Worm (Caenorhabditis elegans) whole organism, young adult: ENCODE measurements around the gene R01H2.2.

Experiments used
- F37B4.10 ChIP-seq: fragments of 200-800 bp; sonication (Bioruptor generic); IDR thresholded peaks from 2 replicates; pipeline ENCODE4 v1.3.6; 2022; ENCODE audit warnings: missing genetic modification characterization, missing compliant biosample characterization
- ama-1 ChIP-seq, 3 experiments: fragments of 150-350 bp in 1 of 3; sonication (generic microtip) in 2 of 3; optimal IDR thresholded peaks; 2 replicates each; lab custom pipeline; 2014 to 2018; ENCODE audit warnings: missing biosample characterization in 2 of 3, missing genetic modification characterization in 2 of 3, missing genetic modification reagents in 2 of 3
- attf-5 ChIP-seq: fragments of 200-800 bp; sonication (Bioruptor generic); optimal IDR thresholded peaks from 2 replicates; lab custom pipeline; 2018; ENCODE audit warnings: mild to moderate bottlenecking, missing genetic modification characterization, missing compliant biosample characterization
- cebp-2 ChIP-seq: fragments of 200-800 bp; sonication (Bioruptor generic); IDR thresholded peaks from 2 replicates; pipeline ENCODE4 v1.3.6; 2022; ENCODE audit warnings: missing genetic modification characterization, missing compliant biosample characterization
- snpc-3.4 ChIP-seq: sonication (generic microtip); optimal IDR thresholded peaks from 2 replicates; lab custom pipeline; 2017; ENCODE audit warnings: missing genetic modification characterization, mild to moderate bottlenecking, missing compliant biosample characterization, antibody characterized with exemption, moderate library complexity, missing genotype, missing genetic modification reagents

DNA sequence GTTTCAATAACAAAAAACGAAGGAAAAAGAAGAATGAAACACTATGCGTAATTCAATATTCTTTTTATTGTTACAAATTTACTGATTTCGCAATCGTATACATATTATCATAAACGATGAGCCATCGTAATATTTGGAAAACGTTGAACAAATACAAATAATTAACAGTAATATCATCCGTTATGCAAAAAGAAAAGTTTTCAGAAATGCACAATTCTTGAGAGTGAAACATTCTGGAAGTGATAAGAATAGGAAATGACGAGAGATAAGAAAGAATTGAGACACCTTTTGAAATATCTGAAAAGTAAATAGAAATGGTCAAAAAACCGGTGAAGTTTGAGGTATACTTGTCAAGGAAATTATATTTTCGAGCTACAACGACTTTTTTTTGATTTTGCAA lies 25.1 kb downstream of the R01H2.2 start:
- no peak for TF ChIP-seq ama-1 (optimal IDR thresholded peaks at IDR 0.05; lab: Kevin White, UChicago)
- TF ChIP-seq ama-1 (GFP tag; optimal IDR thresholded peaks at IDR 0.05; lab: Kevin White, UChicago) = no peak
- no peak for TF ChIP-seq attf-5 (GFP tag; lab: Kevin White, UChicago)
- no peak for TF ChIP-seq cebp-2 (GFP tag; lab: Robert Waterston, UW)
- no peak for TF ChIP-seq snpc-3.4 (tag; lab: Kevin White, UChicago)
- no peak for TF ChIP-seq F37B4.10 (GFP tag; lab: Robert Waterston, UW)
